Fruit fly (Drosophila melanogaster) whole organism, embryonic: Measurements from ENCODE around the gene Rab40.

Experiments
- Abd-B ChIP-seq: fragments of 200-800 bp; sonication (Bioruptor generic); optimal IDR thresholded peaks from 2 replicates; lab custom pipeline; 2018; ENCODE audit warnings: missing biosample characterization, mild to moderate bottlenecking, missing genetic modification characterization, moderate library complexity
- CG12659 ChIP-seq: fragments of 200-800 bp; sonication (Bioruptor generic); optimal IDR thresholded peaks from 3 replicates; lab custom pipeline; 2017; ENCODE audit warnings: mild to moderate bottlenecking, missing biosample characterization, missing genetic modification reagents, missing genetic modification characterization
- CG13424 ChIP-seq: fragments of 200-800 bp; sonication (Bioruptor generic); optimal IDR thresholded peaks from 2 replicates; lab custom pipeline; 2019; ENCODE audit warnings: missing biosample characterization, mild to moderate bottlenecking, missing genetic modification characterization, moderate library complexity
- CG14441 ChIP-seq: fragments of 200-800 bp; sonication (Bioruptor generic); IDR thresholded peaks from 2 replicates; pipeline ENCODE4 v1.3.6; 2022; ENCODE audit warnings: missing biosample characterization, missing genetic modification characterization
- CG15269 ChIP-seq: fragments of 200-800 bp; sonication (Bioruptor generic); optimal IDR thresholded peaks from 2 replicates; lab custom pipeline; 2018; ENCODE audit warnings: missing biosample characterization, mild to moderate bottlenecking, missing genetic modification characterization, moderate library complexity
- CG15696 ChIP-seq: fragments of 200-800 bp; sonication (Bioruptor generic); optimal IDR thresholded peaks from 2 replicates; lab custom pipeline; 2019; ENCODE audit warnings: missing biosample characterization, mild to moderate bottlenecking, missing genetic modification characterization, moderate library complexity
- CG1647 ChIP-seq: fragments of 200-800 bp; sonication (Bioruptor generic); optimal IDR thresholded peaks from 3 replicates; lab custom pipeline; 2016; ENCODE audit warnings: missing biosample characterization, missing genetic modification characterization
- CG17359 ChIP-seq: fragments of 200-800 bp; sonication (Bioruptor generic); optimal IDR thresholded peaks from 3 replicates; lab custom pipeline; 2018; ENCODE audit warnings: missing biosample characterization, mild to moderate bottlenecking, missing genetic modification characterization, moderate library complexity
- CG1792 ChIP-seq: fragments of 200-800 bp; sonication (Bioruptor generic); optimal IDR thresholded peaks from 2 replicates; lab custom pipeline; 2016; ENCODE audit warnings: missing biosample characterization, missing genetic modification characterization
- CG3995 ChIP-seq: fragments of 200-800 bp; sonication (Bioruptor generic); optimal IDR thresholded peaks from 3 replicates; lab custom pipeline; 2016; ENCODE audit warnings: missing biosample characterization, missing genetic modification characterization
- CG42726 ChIP-seq: fragments of 200-800 bp; sonication (Bioruptor generic); IDR thresholded peaks from 2 replicates; pipeline ENCODE4 v1.3.6; 2022; ENCODE audit warnings: missing biosample characterization, missing genetic modification characterization; ENCODE audit not compliant: partially characterized antibody
- CG6175 ChIP-seq: fragments of 200-800 bp; sonication (Bioruptor generic); IDR thresholded peaks from 3 replicates; pipeline ENCODE4 v1.3.6; 2022; ENCODE audit warnings: missing biosample characterization, missing genetic modification characterization
- CG7987 ChIP-seq: fragments of 200-800 bp; sonication (Bioruptor generic); optimal IDR thresholded peaks from 2 replicates; lab custom pipeline; 2018; ENCODE audit warnings: missing biosample characterization, mild to moderate bottlenecking, missing genetic modification characterization, moderate library complexity
- CG9609 ChIP-seq: fragments of 200-800 bp; sonication (Bioruptor generic); optimal IDR thresholded peaks from 3 replicates; lab custom pipeline; 2016; ENCODE audit warnings: missing biosample characterization, missing genetic modification characterization
- CG9727 ChIP-seq: fragments of 200-800 bp; sonication (Bioruptor generic); optimal IDR thresholded peaks from 3 replicates; lab custom pipeline; 2017; ENCODE audit warnings: missing biosample characterization, mild to moderate bottlenecking, missing genetic modification characterization
- Chrac-16 ChIP-seq: fragments of 200-800 bp; sonication (Bioruptor generic); optimal IDR thresholded peaks from 3 replicates; lab custom pipeline; 2016; ENCODE audit warnings: missing biosample characterization, missing genetic modification characterization
- Dp ChIP-seq: fragments of 200-800 bp; sonication (Bioruptor generic); optimal IDR thresholded peaks from 2 replicates; lab custom pipeline; 2018; ENCODE audit warnings: missing biosample characterization, mild to moderate bottlenecking, missing genetic modification characterization, moderate library complexity
- H15 ChIP-seq: fragments of 200-800 bp; sonication (Bioruptor generic); IDR thresholded peaks from 3 replicates; pipeline ENCODE4 v1.3.6; 2022; ENCODE audit warnings: missing biosample characterization, missing genetic modification characterization
- HmgZ ChIP-seq: fragments of 200-800 bp; sonication (Bioruptor generic); optimal IDR thresholded peaks from 2 replicates; lab custom pipeline; 2018; ENCODE audit warnings: missing biosample characterization, mild to moderate bottlenecking, missing genetic modification characterization
- Hr78 ChIP-seq, 2 experiments: fragments of 200-800 bp in 1 of 2; fragments of >200 bp in 1 of 2; sonication (Bioruptor generic) in 1 of 2; optimal IDR thresholded peaks; 2 replicates each; lab custom pipeline; 2017 to 2019; ENCODE audit warnings: missing biosample characterization in 2 of 2, missing genetic modification characterization in 2 of 2, mild to moderate bottlenecking in 1 of 2, moderate library complexity in 1 of 2
- Lim3 ChIP-seq: fragments of 200-800 bp; sonication (Bioruptor generic); IDR thresholded peaks from 2 replicates; pipeline ENCODE4 v1.3.6; 2022; ENCODE audit warnings: missing biosample characterization, missing genetic modification characterization
- Meics ChIP-seq: fragments of 200-800 bp; sonication (Bioruptor generic); optimal IDR thresholded peaks from 2 replicates; lab custom pipeline; 2017; ENCODE audit warnings: missing biosample characterization, mild to moderate bottlenecking, missing genetic modification characterization
- Mrtf ChIP-seq: fragments of 200-800 bp; sonication (Bioruptor generic); IDR thresholded peaks from 3 replicates; pipeline ENCODE4 v1.3.6; 2022; ENCODE audit warnings: missing biosample characterization, missing genetic modification characterization
- Poxn ChIP-seq: fragments of 200-800 bp; sonication (Bioruptor generic); IDR thresholded peaks from 2 replicates; pipeline ENCODE4 v1.3.6; 2022; ENCODE audit warnings: missing biosample characterization, missing genetic modification characterization
- Six4 ChIP-seq: fragments of 200-800 bp; sonication (Bioruptor generic); optimal IDR thresholded peaks from 2 replicates; lab custom pipeline; 2016; ENCODE audit warnings: missing biosample characterization, missing genetic modification characterization
- Sox102F ChIP-seq: fragments of 200-800 bp; sonication (Bioruptor generic); optimal IDR thresholded peaks from 2 replicates; lab custom pipeline; 2018; ENCODE audit warnings: missing biosample characterization, mild to moderate bottlenecking, missing genetic modification characterization, moderate library complexity
- Vsx1 ChIP-seq: fragments of 200-800 bp; sonication (Bioruptor generic); optimal IDR thresholded peaks from 2 replicates; lab custom pipeline; 2017; ENCODE audit warnings: missing biosample characterization, mild to moderate bottlenecking, missing genetic modification characterization, missing genetic modification reagents
- YL-1 ChIP-seq: fragments of 200-800 bp; sonication (Bioruptor generic); optimal IDR thresholded peaks from 3 replicates; lab custom pipeline; 2017; ENCODE audit warnings: missing biosample characterization, mild to moderate bottlenecking, missing genetic modification characterization
- br ChIP-seq: fragments of >200 bp; optimal IDR thresholded peaks from 2 replicates; lab custom pipeline; 2017
- chinmo ChIP-seq: fragments of 200-800 bp; sonication (Bioruptor generic); IDR thresholded peaks from 4 replicates; pipeline ENCODE4 v1.3.6; 2022; ENCODE audit warnings: missing biosample characterization, missing genetic modification characterization; ENCODE audit not compliant: partially characterized antibody
- da ChIP-seq: fragments of 200-800 bp; sonication (Bioruptor generic); optimal IDR thresholded peaks from 2 replicates; lab custom pipeline; 2016; ENCODE audit warnings: missing biosample characterization, missing genetic modification characterization
- dati ChIP-seq: fragments of 200-800 bp; sonication (Bioruptor generic); IDR thresholded peaks from 2 replicates; pipeline ENCODE4 v1.3.6; 2022; ENCODE audit warnings: missing biosample characterization, missing genetic modification characterization
- fu2 ChIP-seq: fragments of 200-800 bp; sonication (Bioruptor generic); optimal IDR thresholded peaks from 2 replicates; lab custom pipeline; 2016; ENCODE audit warnings: missing biosample characterization, missing genetic modification characterization
- gce ChIP-seq: fragments of 200-800 bp; sonication (Bioruptor generic); IDR thresholded peaks from 3 replicates; pipeline ENCODE4 v1.3.6; 2022; ENCODE audit warnings: missing biosample characterization, missing genetic modification characterization
- gt ChIP-seq: fragments of 200-800 bp; sonication (Bioruptor generic); IDR thresholded peaks from 2 replicates; pipeline ENCODE4 v1.3.6; 2022; ENCODE audit warnings: missing biosample characterization, missing genetic modification characterization
- ind ChIP-seq: fragments of 200-800 bp; sonication (Bioruptor generic); optimal IDR thresholded peaks from 3 replicates; lab custom pipeline; 2016; ENCODE audit warnings: missing biosample characterization, missing genetic modification characterization
- kah ChIP-seq: fragments of 200-800 bp; sonication (Bioruptor generic); optimal IDR thresholded peaks from 2 replicates; lab custom pipeline; 2018; ENCODE audit warnings: missing biosample characterization, mild to moderate bottlenecking, missing genetic modification characterization
- lmd ChIP-seq: fragments of 200-800 bp; sonication (Bioruptor generic); IDR thresholded peaks from 2 replicates; pipeline ENCODE4 v1.3.6; 2022; ENCODE audit warnings: missing biosample characterization, missing genetic modification characterization
- nmo ChIP-seq: fragments of 200-800 bp; sonication (Bioruptor generic); optimal IDR thresholded peaks from 2 replicates; lab custom pipeline; 2018; ENCODE audit warnings: missing biosample characterization, mild to moderate bottlenecking, missing genetic modification characterization, moderate library complexity
- otp ChIP-seq: fragments of 200-800 bp; sonication (Bioruptor generic); IDR thresholded peaks from 3 replicates; pipeline ENCODE4, ENCODE4 v1.3.6; 2022; ENCODE audit warnings: missing biosample characterization, missing genetic modification characterization
- phol ChIP-seq: fragments of 200-800 bp; sonication (Bioruptor generic); optimal IDR thresholded peaks from 3 replicates; lab custom pipeline; 2018; ENCODE audit warnings: missing biosample characterization, mild to moderate bottlenecking, missing genetic modification characterization, moderate library complexity
- schlank ChIP-seq: fragments of 200-800 bp; sonication (Bioruptor generic); optimal IDR thresholded peaks from 2 replicates; lab custom pipeline; 2018; ENCODE audit warnings: missing biosample characterization, mild to moderate bottlenecking, missing genetic modification characterization
- shn ChIP-seq: fragments of 200-800 bp; sonication (Bioruptor generic); optimal IDR thresholded peaks from 3 replicates; lab custom pipeline; 2016; ENCODE audit warnings: missing biosample characterization, missing genetic modification characterization
- ssp ChIP-seq: fragments of 200-800 bp; sonication (Bioruptor generic); IDR thresholded peaks from 2 replicates; pipeline ENCODE4 v1.3.6; 2022; ENCODE audit warnings: missing biosample characterization, missing genetic modification characterization
- stc ChIP-seq: fragments of 200-800 bp; sonication (Bioruptor generic); IDR thresholded peaks from 2 replicates; pipeline ENCODE4 v1.3.6; 2022; ENCODE audit warnings: missing biosample characterization, missing genetic modification characterization
- stwl ChIP-seq: fragments of 200-800 bp; sonication (Bioruptor generic); optimal IDR thresholded peaks from 3 replicates; lab custom pipeline; 2018; ENCODE audit warnings: missing biosample characterization, mild to moderate bottlenecking, missing genetic modification characterization, moderate library complexity
- sug ChIP-seq: fragments of 200-800 bp; optimal IDR thresholded peaks from 2 replicates; lab custom pipeline; 2019; ENCODE audit warnings: missing biosample characterization, mild to moderate bottlenecking, missing genetic modification characterization, moderate library complexity
- unc-4 ChIP-seq: fragments of 200-800 bp; sonication (Bioruptor generic); IDR thresholded peaks from 2 replicates; pipeline ENCODE4 v1.3.6; 2022; ENCODE audit warnings: missing biosample characterization, missing genetic modification characterization; ENCODE audit not compliant: partially characterized antibody

Gene Rab40

dm6 chrX:12510750-12511649 lies 48.1 kb upstream of the Rab40 start (continued):
- TF ChIP-seq Six4 (peak; percentile 82), stc (GFP tag; lab: Robert Waterston, UW) (peak; percentile 59), unc-4 (GFP tag; lab: Robert Waterston, UW) (no peak), chinmo (GFP tag; lab: Robert Waterston, UW) (no peak), nmo (GFP tag; lab: Kevin White, UChicago) (peak; percentile 90), otp (peak; percentile 82), da (peak; percentile 33), Meics (GFP tag; lab: Kevin White, UChicago) (peak; percentile 31), CG9727 (GFP tag; lab: Kevin White, UChicago) (peak; percentile 85), Abd-B (peak; percentile 68), Sox102F (GFP tag; lab: Kevin White, UChicago) (peak; percentile 79), HmgZ (tag; lab: Kevin White, UChicago) (peak; percentile 47), CG9609 (peak; percentile 55), schlank (tag; lab: Kevin White, UChicago) (no peak), ind (GFP tag; lab: Kevin White, UChicago) (peak; percentile 78), CG13424 (tag; lab: Kevin White, UChicago) (peak; percentile 83), sug (tag; lab: Kevin White, UChicago) (no peak), Hr78 (GFP tag; optimal IDR thresholded peaks at IDR 0.05; lab: Kevin White, UChicago) (peak in 1 of 2 experiments; percentile 51), CG1647 (GFP tag; lab: Kevin White, UChicago) (peak; percentile 25), gt (no peak), shn (GFP tag; lab: Kevin White, UChicago) (no peak), fu2 (GFP tag; lab: Kevin White, UChicago) (peak; percentile 27), CG42726 (GFP tag; lab: Robert Waterston, UW) (no peak), ssp (peak; percentile 54; the same call in 1 of the 2 replicates), Lim3 (no peak), CG14441 (peak; percentile 62), CG15696 (peak; percentile 81), Poxn (GFP tag; lab: Robert Waterston, UW) (0 out of 2 replicates have a peak, but pooled peaks have one; percentile 15), lmd (GFP tag; lab: Robert Waterston, UW) (peak; percentile 76), br (no peak), CG6175 (GFP tag; lab: Robert Waterston, UW) (0 out of 3 replicates have a peak, but pooled peaks have one; percentile 51), CG12659 (GFP tag; lab: Kevin White, UChicago) (peak; percentile 52), Dp (GFP tag; lab: Kevin White, UChicago) (no peak), CG17359 (tag; lab: Kevin White, UChicago) (peak; percentile 80), Chrac-16 (GFP tag; lab: Kevin White, UChicago) (peak; percentile 72), phol (tag; lab: Kevin White, UChicago) (peak; percentile 86), stwl (tag; lab: Kevin White, UChicago) (peak; percentile 41), CG1792 (GFP tag; lab: Kevin White, UChicago) (peak; percentile 48), Mrtf (GFP tag; lab: Robert Waterston, UW) (peak; percentile 52; the same call in 2 of the 3 replicates), CG15269 (tag; lab: Kevin White, UChicago) (peak; percentile 71), gce (GFP tag; lab: Robert Waterston, UW) (peak; percentile 47; the same call in 1 of the 3 replicates), Vsx1 (GFP tag; lab: Kevin White, UChicago) (peak; percentile 48), kah (peak; percentile 18), H15 (GFP tag; lab: Robert Waterston, UW) (peak; percentile 74), CG7987 (GFP tag; lab: Kevin White, UChicago) (peak; percentile 25), CG3995 (GFP tag; lab: Kevin White, UChicago) (peak; percentile 63), YL-1 (GFP tag; lab: Kevin White, UChicago) (no peak), dati (no peak)
